Worm (Caenorhabditis elegans) whole organism, L2 larva: ENCODE results near the gene Y69A2AR.19.

Experiments
- C34F6.9 ChIP-seq: fragments of 150-350 bp; optimal IDR thresholded peaks from 2 replicates; lab custom pipeline; 2014; ENCODE audit warnings: missing biosample characterization, missing genetic modification characterization
- F13H6.1 ChIP-seq: sonication (generic microtip); optimal IDR thresholded peaks from 2 replicates; lab custom pipeline; 2016; ENCODE audit warnings: missing genetic modification characterization, missing compliant biosample characterization
- R02D3.7 ChIP-seq: fragments of 150-350 bp; optimal IDR thresholded peaks from 2 replicates; lab custom pipeline; 2014; ENCODE audit warnings: missing biosample characterization, missing genetic modification characterization
- Y55F3AM.14 ChIP-seq: fragments of 200-800 bp; sonication (Bioruptor generic); optimal IDR thresholded peaks from 2 replicates; lab custom pipeline; 2018; ENCODE audit warnings: mild to moderate bottlenecking, missing genetic modification characterization, missing compliant biosample characterization
- ZK546.5 ChIP-seq: sonication (generic microtip); optimal IDR thresholded peaks from 2 replicates; lab custom pipeline; 2017; ENCODE audit warnings: missing biosample characterization, missing genetic modification characterization
- aly-2 ChIP-seq: fragments of 150-350 bp; optimal IDR thresholded peaks from 2 replicates; lab custom pipeline; 2014; ENCODE audit warnings: missing biosample characterization, missing genetic modification characterization
- ama-1 ChIP-seq: fragments of 150-350 bp; optimal IDR thresholded peaks from 2 replicates; lab custom pipeline; 2018; ENCODE audit warnings: inconsistent platforms
- blmp-1 ChIP-seq: sonication (generic microtip); optimal IDR thresholded peaks from 2 replicates; lab custom pipeline; 2017; ENCODE audit warnings: missing genetic modification characterization, mild to moderate bottlenecking, missing compliant biosample characterization, antibody characterized with exemption, moderate library complexity; ENCODE audit not compliant: insufficient read depth
- ceh-82 ChIP-seq: fragments of 150-350 bp; optimal IDR thresholded peaks from 2 replicates; lab custom pipeline; 2014; ENCODE audit warnings: missing biosample characterization, missing genetic modification characterization
- egl-27 ChIP-seq: sonication (generic microtip); optimal IDR thresholded peaks from 3 replicates; lab custom pipeline; 2017; ENCODE audit warnings: missing biosample characterization, missing genetic modification reagents, missing genetic modification characterization
- elt-3 ChIP-seq: sonication (generic microtip); optimal IDR thresholded peaks from 2 replicates; lab custom pipeline; 2017; ENCODE audit warnings: missing biosample characterization, missing genetic modification characterization
- fos-1 ChIP-seq: fragments of 150-350 bp; optimal IDR thresholded peaks from 2 replicates; lab custom pipeline; 2014; ENCODE audit warnings: missing biosample characterization, missing genetic modification characterization
- gmeb-1 ChIP-seq: fragments of 150-350 bp; optimal IDR thresholded peaks from 2 replicates; lab custom pipeline; 2014; ENCODE audit warnings: missing biosample characterization, missing genetic modification characterization
- lin-11 ChIP-seq: fragments of 150-350 bp; sonication (generic microtip); optimal IDR thresholded peaks from 2 replicates; lab custom pipeline; 2014; ENCODE audit warnings: missing biosample characterization, missing genetic modification characterization, inconsistent platforms, mixed read lengths
- lin-13 ChIP-seq: fragments of 150-350 bp; optimal IDR thresholded peaks from 2 replicates; lab custom pipeline; 2014; ENCODE audit warnings: missing biosample characterization, missing genetic modification reagents, missing genetic modification characterization
- lin-39 ChIP-seq: fragments of 150-350 bp; optimal IDR thresholded peaks from 2 replicates; lab custom pipeline; 2014; ENCODE audit warnings: missing biosample characterization, missing genetic modification reagents, missing genetic modification characterization
- lsy-2 ChIP-seq, 2 experiments: fragments of 150-350 bp in 1 of 2; sonication (generic microtip) in 1 of 2; optimal IDR thresholded peaks; 2 replicates each; lab custom pipeline; 2014 to 2017; ENCODE audit warnings: missing biosample characterization in 2 of 2, missing genetic modification characterization in 2 of 2
- mab-5 ChIP-seq: fragments of 150-350 bp; optimal IDR thresholded peaks from 2 replicates; lab custom pipeline; 2014; ENCODE audit warnings: missing biosample characterization, missing genetic modification characterization
- nhr-11 ChIP-seq: fragments of 150-350 bp; optimal IDR thresholded peaks from 2 replicates; lab custom pipeline; 2014; ENCODE audit warnings: missing biosample characterization, missing genetic modification characterization
- nhr-129 ChIP-seq: fragments of 150-350 bp; optimal IDR thresholded peaks from 2 replicates; lab custom pipeline; 2014; ENCODE audit warnings: missing biosample characterization, missing genetic modification characterization
- nhr-21 ChIP-seq: fragments of 150-350 bp; optimal IDR thresholded peaks from 2 replicates; lab custom pipeline; 2014; ENCODE audit warnings: missing biosample characterization, missing genetic modification characterization
- nhr-23 ChIP-seq: fragments of 150-350 bp; optimal IDR thresholded peaks from 2 replicates; lab custom pipeline; 2014; ENCODE audit warnings: missing biosample characterization, missing genetic modification reagents, missing genetic modification characterization
- nhr-6 ChIP-seq: fragments of 150-350 bp; optimal IDR thresholded peaks from 2 replicates; lab custom pipeline; 2014; ENCODE audit warnings: missing biosample characterization, missing genetic modification characterization
- sem-4 ChIP-seq: fragments of 150-350 bp; optimal IDR thresholded peaks from 2 replicates; lab custom pipeline; 2014; ENCODE audit warnings: missing biosample characterization, missing genetic modification reagents, missing genetic modification characterization
- skn-1 ChIP-seq: sonication (generic microtip); optimal IDR thresholded peaks from 2 replicates; lab custom pipeline; 2017; ENCODE audit warnings: missing biosample characterization, missing genetic modification characterization
- sma-3 ChIP-seq: sonication (generic microtip); optimal IDR thresholded peaks from 2 replicates; lab custom pipeline; 2016; ENCODE audit warnings: missing genetic modification reagents, missing genetic modification characterization, missing compliant biosample characterization
- sma-9 ChIP-seq, 2 experiments: fragments of 150-350 bp in 1 of 2; sonication (generic microtip) in 1 of 2; optimal IDR thresholded peaks; 2 replicates each; lab custom pipeline; 2014 to 2016; ENCODE audit warnings: missing genetic modification characterization in 2 of 2, mild to moderate bottlenecking in 1 of 2, missing biosample characterization in 1 of 2, missing compliant biosample characterization in 1 of 2, missing genetic modification reagents in 1 of 2, moderate library complexity in 1 of 2
- snpc-4 ChIP-seq: fragments of 150-350 bp; optimal IDR thresholded peaks from 2 replicates; lab custom pipeline; 2014; ENCODE audit warnings: missing biosample characterization, missing genetic modification characterization
- unc-39 ChIP-seq: fragments of 150-350 bp; optimal IDR thresholded peaks from 2 replicates; lab custom pipeline; 2014; ENCODE audit warnings: missing biosample characterization, missing genetic modification characterization
- unc-55 ChIP-seq: fragments of 150-350 bp; sonication (generic microtip); optimal IDR thresholded peaks from 3 replicates; lab custom pipeline; 2014; ENCODE audit warnings: missing biosample characterization, missing genetic modification reagents, missing genetic modification characterization
- unc-62 ChIP-seq: fragments of 150-350 bp; optimal IDR thresholded peaks from 2 replicates; lab custom pipeline; 2014; ENCODE audit warnings: missing biosample characterization, missing genetic modification reagents, missing genetic modification characterization
- ztf-1 ChIP-seq: fragments of 200-800 bp; sonication (Bioruptor generic); conservative IDR thresholded peaks from 2 replicates; pipeline ENCODE4 v1.3.6; 2022; ENCODE audit warnings: missing genetic modification characterization, missing compliant biosample characterization
- ztf-11 ChIP-seq: sonication (generic microtip); optimal IDR thresholded peaks from 2 replicates; lab custom pipeline; 2017; ENCODE audit warnings: missing biosample characterization, missing genetic modification characterization
- ztf-4 ChIP-seq: fragments of 150-350 bp; optimal IDR thresholded peaks from 2 replicates; lab custom pipeline; 2014; ENCODE audit warnings: missing biosample characterization, missing genetic modification characterization

Gene Y69A2AR.19

ce11 chrIV:2476386-2476785 is 12.2 kb upstream of the Y69A2AR.19 start, which contains the start of gene grd-16:
Gene grd-16 (plus strand): TSS chrIV:2476686.
- TF ChIP-seq lin-39 (tag; lab: Kevin White, UChicago) = no peak
- TF ChIP-seq ztf-11 = no peak
- no peak for TF ChIP-seq lin-13 (GFP tag; lab: Kevin White, UChicago)
- TF ChIP-seq sma-3 = no peak
- no peak for TF ChIP-seq R02D3.7
- no peak for TF ChIP-seq mab-5 (tag; lab: Kevin White, UChicago)
- TF ChIP-seq lsy-2 (tag; optimal IDR thresholded peaks at IDR 0.05; lab: Kevin White, UChicago) = no peak
- TF ChIP-seq C34F6.9 = no peak
- TF ChIP-seq gmeb-1 = no peak
- TF ChIP-seq ZK546.5 (tag; lab: Kevin White, UChicago) = no peak
- TF ChIP-seq Y55F3AM.14 (GFP tag; lab: Kevin White, UChicago) = no peak
- no peak for TF ChIP-seq ztf-4
- TF ChIP-seq nhr-23 (tag; lab: Kevin White, UChicago) = no peak
- no peak for TF ChIP-seq nhr-11
- no peak for TF ChIP-seq sma-9 (GFP tag; optimal IDR thresholded peaks at IDR 0.05; lab: Kevin White, UChicago)
- TF ChIP-seq sma-9 (tag; optimal IDR thresholded peaks at IDR 0.05; lab: Kevin White, UChicago) = no peak
- no peak for TF ChIP-seq unc-55 (GFP tag; lab: Kevin White, UChicago)
- no peak for TF ChIP-seq aly-2

- no peak for TF ChIP-seq ceh-82
- TF ChIP-seq ztf-4 = no peak
- TF ChIP-seq sem-4 (tag; lab: Kevin White, UChicago) = no peak
- no peak for TF ChIP-seq nhr-6 (tag; lab: Kevin White, UChicago)
- no peak for TF ChIP-seq ztf-1
- TF ChIP-seq snpc-4 = no peak
- no peak for TF ChIP-seq nhr-23 (tag; lab: Kevin White, UChicago)
- TF ChIP-seq unc-39 (tag; lab: Kevin White, UChicago) = no peak
- TF ChIP-seq egl-27 (tag; lab: Kevin White, UChicago) = no peak
- TF ChIP-seq unc-62 (GFP tag; lab: Kevin White, UChicago) = no peak
Observed at ce11 chrIV:2481955-2482354, 6.7 kb upstream of the Y69A2AR.19 start, which contains the start of gene Y69A2AL.2. Gene Y69A2AL.2 (plus strand): TSS chrIV:2482255.

- TF ChIP-seq snpc-4 = peak; percentile 18
- TF ChIP-seq blmp-1 = no peak
- no peak for TF ChIP-seq lin-13 (GFP tag; lab: Kevin White, UChicago)
- TF ChIP-seq gmeb-1 = peak; percentile 73
- peak; percentile 15 for TF ChIP-seq mab-5 (tag; lab: Kevin White, UChicago)
- peak; percentile 48 for TF ChIP-seq F13H6.1 (tag; lab: Kevin White, UChicago)
- TF ChIP-seq fos-1 = peak; percentile 3
- peak; percentile 73 for TF ChIP-seq lin-11 (tag; lab: Kevin White, UChicago)
- peak; percentile 50 for TF ChIP-seq R02D3.7
- TF ChIP-seq sma-3 = peak; percentile 55
- TF ChIP-seq nhr-129 (tag; lab: Kevin White, UChicago) = peak; percentile 45
- TF ChIP-seq unc-55 (GFP tag; lab: Kevin White, UChicago) = peak; percentile 86
- no peak for TF ChIP-seq ztf-4
- peak; percentile 96 to 98 for TF ChIP-seq lsy-2 (tag; optimal IDR thresholded peaks at IDR 0.05; lab: Kevin White, UChicago)
- no peak for TF ChIP-seq unc-39 (tag; lab: Kevin White, UChicago)
Observed at ce11 chrIV:2495118-2495785, 6.6 kb downstream of the Y69A2AR.19 start, which contains the start of the genes ccdc-12 and Y69A2AR.18. Gene ccdc-12 (minus strand): TSS chrIV:2495174. Gene Y69A2AR.18 (plus strand): TSS chrIV:2495735.

ce11 chrIV:2496084-2496483 is 7.5 kb downstream of the Y69A2AR.19 start:
- TF ChIP-seq lin-13 (GFP tag; lab: Kevin White, UChicago) = no peak
- TF ChIP-seq nhr-21 (tag; lab: Kevin White, UChicago) = no peak
- TF ChIP-seq ztf-4 = no peak
- TF ChIP-seq unc-55 (GFP tag; lab: Kevin White, UChicago) = no peak
- no peak for TF ChIP-seq snpc-4
- no peak for TF ChIP-seq nhr-6 (tag; lab: Kevin White, UChicago)
- no peak for TF ChIP-seq elt-3 (tag; lab: Kevin White, UChicago)

ce11 chrIV:2497615-2498183 is 9.1 kb downstream of the Y69A2AR.19 start, which contains the start of gene Y69A2AR.16:
Gene Y69A2AR.16 (plus strand): TSS chrIV:2497803.
- TF ChIP-seq skn-1 (tag; lab: Kevin White, UChicago) (no peak), nhr-6 (tag; lab: Kevin White, UChicago) (no peak), lsy-2 (tag; optimal IDR thresholded peaks at IDR 0.05; lab: Kevin White, UChicago) (peak in 1 of 2 experiments; percentile 22), C34F6.9 (no peak), ama-1 (no peak), gmeb-1 (no peak), nhr-129 (tag; lab: Kevin White, UChicago) (no peak)
